Worm (Caenorhabditis elegans): ENCODE results near the gene F56D2.2.

DNA sequence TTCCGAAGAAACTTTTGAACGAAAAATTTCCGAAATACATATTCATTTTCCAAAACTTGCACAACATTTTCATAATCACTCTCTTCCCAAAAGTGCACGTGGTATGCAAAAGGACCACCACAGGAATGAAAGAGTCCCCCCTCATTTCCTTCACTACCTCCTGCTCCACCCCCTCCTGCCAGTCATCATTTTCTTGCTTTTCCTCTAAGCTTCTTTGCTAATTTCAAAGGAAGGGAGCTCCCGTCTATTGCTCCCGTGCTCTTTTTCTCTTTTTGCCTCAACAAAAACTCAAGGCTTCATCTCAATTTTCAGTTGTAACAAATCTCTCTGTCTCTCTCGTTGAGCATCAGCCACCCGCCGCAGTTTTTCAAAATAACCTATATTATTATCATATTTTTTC, 14.3 kb upstream of the F56D2.2 start:
- TF ChIP-seq snpc-4 (GFP tag; optimal IDR thresholded peaks at IDR 0.05) = no peak
- no peak for TF ChIP-seq snpc-4 (tag; optimal IDR thresholded peaks at IDR 0.05)
- no peak for TF ChIP-seq mel-28 (tag; optimal IDR thresholded peaks at IDR 0.05; ENCODE audit: borderline replicate concordance)
- TF ChIP-seq ama-1 (optimal IDR thresholded peaks at IDR 0.05) = no peak
- no peak for TF ChIP-seq ama-1 (GFP tag; optimal IDR thresholded peaks at IDR 0.05)
- no peak for TF ChIP-seq sea-2 (GFP tag; IDR thresholded peaks at IDR 0.05)
- no peak for TF ChIP-seq zim-3 (tag; optimal IDR thresholded peaks at IDR 0.05)

All from whole organism, young adult.